Fruit fly (Drosophila melanogaster) whole organism, embryonic: ENCODE results near the gene eya.

Experiments
- Asciz ChIP-seq: fragments of 200-800 bp; sonication (Bioruptor generic); optimal IDR thresholded peaks from 2 replicates; lab custom pipeline; 2017; ENCODE audit warnings: missing biosample characterization, mild to moderate bottlenecking, missing genetic modification characterization, missing genetic modification reagents
- Atf3 ChIP-seq: fragments of 200-800 bp; sonication (Bioruptor generic); optimal IDR thresholded peaks from 3 replicates; lab custom pipeline; 2016; ENCODE audit warnings: missing biosample characterization, missing genetic modification characterization
- B-H2 ChIP-seq: fragments of 200-800 bp; sonication (Bioruptor generic); optimal IDR thresholded peaks from 2 replicates; lab custom pipeline; 2018; ENCODE audit warnings: missing biosample characterization, mild to moderate bottlenecking, missing genetic modification characterization
- CG16863 ChIP-seq: fragments of 200-800 bp; sonication (Bioruptor generic); optimal IDR thresholded peaks from 3 replicates; lab custom pipeline; 2016; ENCODE audit warnings: missing biosample characterization, missing genetic modification characterization
- CG18619 ChIP-seq: fragments of 200-800 bp; sonication (Bioruptor generic); optimal IDR thresholded peaks from 3 replicates; lab custom pipeline; 2017; ENCODE audit warnings: missing biosample characterization, mild to moderate bottlenecking, missing genetic modification characterization
- CG2875 ChIP-seq: fragments of 200-800 bp; sonication (Bioruptor generic); optimal IDR thresholded peaks from 2 replicates; lab custom pipeline; 2017; ENCODE audit warnings: missing biosample characterization, mild to moderate bottlenecking, missing genetic modification characterization, missing genetic modification reagents
- CG3407 ChIP-seq: fragments of 200-800 bp; sonication (Bioruptor generic); optimal IDR thresholded peaks from 2 replicates; lab custom pipeline; 2018; ENCODE audit warnings: missing biosample characterization, mild to moderate bottlenecking, missing genetic modification characterization
- CG34422 ChIP-seq: fragments of 200-800 bp; sonication (Bioruptor generic); IDR thresholded peaks from 3 replicates; pipeline ENCODE4 v1.3.6; 2022; ENCODE audit warnings: missing biosample characterization, missing genetic modification characterization
- CG4328 ChIP-seq: fragments of 200-800 bp; sonication (Bioruptor generic); optimal IDR thresholded peaks from 3 replicates; lab custom pipeline; 2017; ENCODE audit warnings: missing biosample characterization, missing genetic modification reagents, missing genetic modification characterization
- CG4424 ChIP-seq: fragments of 200-800 bp; sonication (Bioruptor generic); optimal IDR thresholded peaks from 3 replicates; lab custom pipeline; 2016; ENCODE audit warnings: missing biosample characterization, missing genetic modification characterization
- CG4707 ChIP-seq: fragments of 200-800 bp; sonication (Bioruptor generic); optimal IDR thresholded peaks from 2 replicates; lab custom pipeline; 2018; ENCODE audit warnings: missing biosample characterization, mild to moderate bottlenecking, missing genetic modification characterization, moderate library complexity
- CG5245 ChIP-seq: fragments of 200-800 bp; sonication (Bioruptor generic); optimal IDR thresholded peaks from 3 replicates; lab custom pipeline; 2016; ENCODE audit warnings: missing biosample characterization, missing genetic modification characterization
- CG6683 ChIP-seq: fragments of 200-800 bp; sonication (Bioruptor generic); optimal IDR thresholded peaks from 2 replicates; lab custom pipeline; 2017; ENCODE audit warnings: missing biosample characterization, mild to moderate bottlenecking, missing genetic modification characterization, missing genetic modification reagents
- CG6791 ChIP-seq: fragments of 200-800 bp; sonication (Bioruptor generic); IDR thresholded peaks from 3 replicates; pipeline ENCODE4 v1.3.6; 2022; ENCODE audit warnings: missing biosample characterization, missing genetic modification characterization; ENCODE audit not compliant: partially characterized antibody
- CG7271 ChIP-seq: fragments of 200-800 bp; sonication (Bioruptor generic); optimal IDR thresholded peaks from 2 replicates; lab custom pipeline; 2018; ENCODE audit warnings: missing biosample characterization, mild to moderate bottlenecking, missing genetic modification characterization, moderate library complexity
- CG7357 ChIP-seq: fragments of 200-800 bp; sonication (Bioruptor generic); IDR thresholded peaks from 3 replicates; pipeline ENCODE4 v1.3.6; 2022; ENCODE audit warnings: missing biosample characterization, missing genetic modification characterization
- CG8281 ChIP-seq: fragments of 200-800 bp; sonication (Bioruptor generic); optimal IDR thresholded peaks from 2 replicates; lab custom pipeline; 2018; ENCODE audit warnings: missing biosample characterization, mild to moderate bottlenecking, missing genetic modification characterization, moderate library complexity
- CG9797 ChIP-seq: fragments of 200-800 bp; sonication (Bioruptor generic); optimal IDR thresholded peaks from 3 replicates; lab custom pipeline; 2018; ENCODE audit warnings: missing biosample characterization, mild to moderate bottlenecking, missing genetic modification characterization
- CG9817 ChIP-seq: fragments of 200-800 bp; sonication (Bioruptor generic); optimal IDR thresholded peaks from 2 replicates; lab custom pipeline; 2018; ENCODE audit warnings: missing biosample characterization, mild to moderate bottlenecking, missing genetic modification characterization, moderate library complexity
- CrebB ChIP-seq: fragments of 200-800 bp; sonication (Bioruptor generic); optimal IDR thresholded peaks from 3 replicates; lab custom pipeline; 2018; ENCODE audit warnings: missing biosample characterization, mild to moderate bottlenecking, missing genetic modification characterization
- Doc2 ChIP-seq: fragments of 200-800 bp; sonication (Bioruptor generic); IDR thresholded peaks from 2 replicates; pipeline ENCODE4 v1.3.6; 2022; ENCODE audit warnings: missing biosample characterization, missing genetic modification characterization
- Fer2 ChIP-seq: fragments of 200-800 bp; sonication (Bioruptor generic); optimal IDR thresholded peaks from 2 replicates; lab custom pipeline; 2018; ENCODE audit warnings: missing biosample characterization, mild to moderate bottlenecking, missing genetic modification characterization, moderate library complexity
- Hand ChIP-seq: fragments of 200-800 bp; sonication (Bioruptor generic); optimal IDR thresholded peaks from 2 replicates; lab custom pipeline; 2017; ENCODE audit warnings: mild to moderate bottlenecking, missing biosample characterization, missing genetic modification reagents, missing genetic modification characterization
- Hey ChIP-seq: fragments of 200-800 bp; sonication (Bioruptor generic); optimal IDR thresholded peaks from 3 replicates; lab custom pipeline; 2018; ENCODE audit warnings: missing biosample characterization, mild to moderate bottlenecking, missing genetic modification characterization
- MBD-R2 ChIP-seq: fragments of 200-800 bp; sonication (Bioruptor generic); IDR thresholded peaks from 2 replicates; pipeline ENCODE4 v1.3.6; 2022; ENCODE audit warnings: missing biosample characterization, missing genetic modification characterization
- Med ChIP-seq: fragments of 200-800 bp; sonication (Bioruptor generic); peaks from one replicate; lab custom pipeline; 2016; ENCODE audit warnings: missing biosample characterization, missing genetic modification characterization, mild to moderate bottlenecking, inconsistent platforms, moderate library complexity
- PHDP ChIP-seq: fragments of 200-800 bp; sonication (Bioruptor generic); optimal IDR thresholded peaks from 3 replicates; lab custom pipeline; 2018; ENCODE audit warnings: missing biosample characterization, mild to moderate bottlenecking, missing genetic modification characterization, moderate library complexity
- Rfx ChIP-seq: fragments of 200-800 bp; sonication (Bioruptor generic); IDR thresholded peaks from 2 replicates; pipeline ENCODE4 v1.3.6; 2022; ENCODE audit warnings: missing biosample characterization, missing genetic modification characterization
- ato ChIP-seq: fragments of 200-800 bp; sonication (Bioruptor generic); IDR thresholded peaks from 2 replicates; pipeline ENCODE4 v1.3.6; 2022; ENCODE audit warnings: missing biosample characterization, missing genetic modification characterization; ENCODE audit not compliant: partially characterized antibody
- az2 ChIP-seq: fragments of 200-800 bp; sonication (Bioruptor generic); optimal IDR thresholded peaks from 3 replicates; lab custom pipeline; 2016; ENCODE audit warnings: missing biosample characterization, missing genetic modification characterization
- bcd ChIP-seq: fragments of 200-800 bp; sonication (Bioruptor generic); optimal IDR thresholded peaks from 2 replicates; lab custom pipeline; 2017; ENCODE audit warnings: missing biosample characterization, mild to moderate bottlenecking, missing genetic modification characterization
- caup ChIP-seq: fragments of 200-800 bp; sonication (Bioruptor generic); optimal IDR thresholded peaks from 3 replicates; lab custom pipeline; 2017; ENCODE audit warnings: missing biosample characterization, mild to moderate bottlenecking, missing genetic modification characterization, moderate library complexity; ENCODE audit not compliant: severe bottlenecking
- ci ChIP-seq: fragments of 200-800 bp; sonication (Bioruptor generic); IDR thresholded peaks from 3 replicates; pipeline ENCODE4 v1.3.6; 2022; ENCODE audit warnings: missing biosample characterization, missing genetic modification characterization
- dimm ChIP-seq: fragments of 200-800 bp; sonication (Bioruptor generic); IDR thresholded peaks from 2 replicates; pipeline ENCODE4 v1.3.6; 2022; ENCODE audit warnings: missing biosample characterization, missing genetic modification characterization
- dmrt11E ChIP-seq: fragments of 200-800 bp; sonication (Bioruptor generic); optimal IDR thresholded peaks from 3 replicates; lab custom pipeline; 2018; ENCODE audit warnings: missing biosample characterization, mild to moderate bottlenecking, missing genetic modification characterization, moderate library complexity
- en ChIP-seq: fragments of 200-800 bp; sonication (Bioruptor generic); optimal IDR thresholded peaks from 2 replicates; lab custom pipeline; 2016; ENCODE audit warnings: missing biosample characterization, missing genetic modification characterization
- grn ChIP-seq: fragments of 200-800 bp; sonication (Bioruptor generic); optimal IDR thresholded peaks from 3 replicates; lab custom pipeline; 2017; ENCODE audit warnings: missing biosample characterization, missing genetic modification characterization
- gt ChIP-seq: fragments of 200-800 bp; sonication (Bioruptor generic); IDR thresholded peaks from 2 replicates; pipeline ENCODE4 v1.3.6; 2022; ENCODE audit warnings: missing biosample characterization, missing genetic modification characterization
- klu ChIP-seq: fragments of 200-800 bp; sonication (Bioruptor generic); IDR thresholded peaks from 2 replicates; pipeline ENCODE4 v1.3.6; 2022; ENCODE audit warnings: missing biosample characterization, missing genetic modification characterization
- knrl ChIP-seq: fragments of 200-800 bp; sonication (Bioruptor generic); IDR thresholded peaks from 3 replicates; pipeline ENCODE4 v1.3.6; 2022; ENCODE audit warnings: missing biosample characterization, missing genetic modification characterization; ENCODE audit not compliant: partially characterized antibody
- nmo ChIP-seq: fragments of 200-800 bp; sonication (Bioruptor generic); optimal IDR thresholded peaks from 2 replicates; lab custom pipeline; 2018; ENCODE audit warnings: missing biosample characterization, mild to moderate bottlenecking, missing genetic modification characterization, moderate library complexity
- nom ChIP-seq: fragments of 200-800 bp; sonication (Bioruptor generic); optimal IDR thresholded peaks from 2 replicates; lab custom pipeline; 2017; ENCODE audit warnings: missing biosample characterization, missing genetic modification characterization, mild to moderate bottlenecking, moderate library complexity, missing genetic modification reagents
- pb ChIP-seq: fragments of 200-800 bp; sonication (Bioruptor generic); optimal IDR thresholded peaks from 3 replicates; lab custom pipeline; 2016; ENCODE audit warnings: missing biosample characterization, missing genetic modification characterization
- schlank ChIP-seq: fragments of 200-800 bp; sonication (Bioruptor generic); optimal IDR thresholded peaks from 2 replicates; lab custom pipeline; 2018; ENCODE audit warnings: missing biosample characterization, mild to moderate bottlenecking, missing genetic modification characterization
- sob ChIP-seq: fragments of 200-800 bp; sonication (Bioruptor generic); IDR thresholded peaks from 2 replicates; pipeline ENCODE4 v1.3.6; 2022; ENCODE audit warnings: missing biosample characterization, missing genetic modification characterization
- sr ChIP-seq: fragments of 200-800 bp; sonication (Bioruptor generic); IDR thresholded peaks from 3 replicates; pipeline ENCODE4 v1.3.6; 2022; ENCODE audit warnings: missing biosample characterization, missing genetic modification characterization
- tll ChIP-seq, 2 experiments: fragments of 200-800 bp in 1 of 2; fragments of >200 bp in 1 of 2; sonication (Bioruptor generic) in 1 of 2; optimal IDR thresholded peaks; 2 replicates each; lab custom pipeline; 2017 to 2019; ENCODE audit warnings: missing biosample characterization in 2 of 2, missing genetic modification characterization in 2 of 2, mild to moderate bottlenecking in 1 of 2, moderate library complexity in 1 of 2
- unc-4 ChIP-seq: fragments of 200-800 bp; sonication (Bioruptor generic); IDR thresholded peaks from 2 replicates; pipeline ENCODE4 v1.3.6; 2022; ENCODE audit warnings: missing biosample characterization, missing genetic modification characterization; ENCODE audit not compliant: partially characterized antibody
- usp ChIP-seq: fragments of >200 bp; optimal IDR thresholded peaks from 2 replicates; lab custom pipeline; 2017; ENCODE audit warnings: missing biosample characterization, missing genetic modification characterization

eya gene

DNA sequence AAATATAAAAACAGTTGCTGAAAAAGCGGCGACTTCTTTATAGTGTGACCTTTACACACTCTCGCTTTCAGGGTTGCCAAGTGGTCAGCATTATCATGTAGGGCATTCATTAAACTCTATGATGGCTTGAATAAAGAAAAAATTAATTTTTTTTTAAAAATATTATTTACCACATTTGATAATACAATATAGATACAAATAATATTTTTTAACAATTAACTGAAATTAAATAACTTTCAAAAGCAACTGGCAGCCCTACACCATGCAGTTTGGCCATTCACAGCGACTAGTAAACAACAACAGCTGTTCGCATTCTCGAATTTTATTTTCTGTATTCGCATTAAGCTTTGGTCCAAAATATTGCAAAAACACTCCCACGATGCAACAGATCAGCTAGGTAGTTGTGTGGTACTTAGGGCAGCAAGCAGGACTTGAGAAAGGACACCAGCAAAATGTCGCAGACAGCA lies 56.0 kb downstream of the eya start, which contains the start of the genes Phf5a and CG31638 (continued):
- TF ChIP-seq CG8281 (tag; lab: Kevin White, UChicago): peak; percentile 84
- peak; percentile 86 for TF ChIP-seq bcd
- peak; percentile 57 for TF ChIP-seq schlank (tag; lab: Kevin White, UChicago)
- TF ChIP-seq unc-4 (GFP tag; lab: Robert Waterston, UW): peak; percentile 39; the same call in 1 of the 2 replicates
- peak; percentile 84 for TF ChIP-seq CG6683
- TF ChIP-seq Asciz: peak; percentile 90
- peak; percentile 88 for TF ChIP-seq CrebB
- peak; percentile 91 for TF ChIP-seq CG7357
- no peak for TF ChIP-seq en (GFP tag; lab: Kevin White, UChicago)
- peak; percentile 93 for TF ChIP-seq gt
- TF ChIP-seq knrl (GFP tag; lab: Robert Waterston, UW): peak; percentile 57
- TF ChIP-seq CG4328: peak; percentile 88
- peak; percentile 93 for TF ChIP-seq dmrt11E (tag; lab: Kevin White, UChicago)
- TF ChIP-seq grn (GFP tag; lab: Kevin White, UChicago): no peak
- TF ChIP-seq ci (GFP tag; lab: Robert Waterston, UW): peak; percentile 92
- TF ChIP-seq pb (GFP tag; lab: Kevin White, UChicago): no peak
- TF ChIP-seq Doc2: peak; percentile 91
- peak in 1 of 2 experiments; percentile 46 for TF ChIP-seq tll (GFP tag; optimal IDR thresholded peaks at IDR 0.05; lab: Kevin White, UChicago)
- TF ChIP-seq sr (GFP tag; lab: Robert Waterston, UW): 0 out of 3 replicates have a peak, but pooled peaks have one; percentile 18
- TF ChIP-seq Hey (tag; lab: Kevin White, UChicago): no peak
- peak; percentile 62 for TF ChIP-seq B-H2 (GFP tag; lab: Kevin White, UChicago)
- peak; percentile 76 for TF ChIP-seq Rfx (GFP tag; lab: Robert Waterston, UW)
- TF ChIP-seq PHDP: peak; percentile 97
- TF ChIP-seq sob (GFP tag; lab: Robert Waterston, UW): peak; percentile 71
- 0 out of 2 replicates have a peak, but pooled peaks have one; percentile 32 for TF ChIP-seq klu (GFP tag; lab: Robert Waterston, UW)
- peak; percentile 95 for TF ChIP-seq CG7271
- TF ChIP-seq caup (GFP tag; lab: Kevin White, UChicago): peak; percentile 83
- peak; percentile 74 for TF ChIP-seq Hand (GFP tag; lab: Kevin White, UChicago)
- peak; percentile 82 for TF ChIP-seq CG9817
- TF ChIP-seq CG5245: peak; percentile 39
- peak; percentile 81 for TF ChIP-seq nmo (GFP tag; lab: Kevin White, UChicago)
- TF ChIP-seq ato (GFP tag; lab: Robert Waterston, UW): no peak
- TF ChIP-seq Med: peak; percentile 87
- TF ChIP-seq nom (GFP tag; lab: Kevin White, UChicago): peak; percentile 79
- peak; percentile 90 for TF ChIP-seq az2 (GFP tag; lab: Kevin White, UChicago)
- peak; percentile 97 for TF ChIP-seq CG4424
- TF ChIP-seq MBD-R2 (GFP tag; lab: Robert Waterston, UW): peak; percentile 90
- TF ChIP-seq CG3407 (GFP tag; lab: Kevin White, UChicago): peak; percentile 94
- peak; percentile 86 for TF ChIP-seq CG9797 (GFP tag; lab: Kevin White, UChicago)
- no peak for TF ChIP-seq usp
- TF ChIP-seq Atf3: peak; percentile 52
- TF ChIP-seq CG6791: peak; percentile 21; the same call in 1 of the 3 replicates
- TF ChIP-seq dimm (GFP tag; lab: Robert Waterston, UW): 0 out of 2 replicates have a peak, but pooled peaks have one; percentile 33
- peak; percentile 63 for TF ChIP-seq CG2875 (GFP tag; lab: Kevin White, UChicago)
- TF ChIP-seq CG18619 (GFP tag; lab: Kevin White, UChicago): peak; percentile 87
- peak; percentile 95 for TF ChIP-seq Fer2 (tag; lab: Kevin White, UChicago)
- peak; percentile 98 for TF ChIP-seq CG34422
- TF ChIP-seq CG16863 (GFP tag; lab: Kevin White, UChicago): peak; percentile 33
- TF ChIP-seq CG4707: peak; percentile 49
